Fruit fly (Drosophila melanogaster): ENCODE measurements around the gene CG43658.

DNA sequence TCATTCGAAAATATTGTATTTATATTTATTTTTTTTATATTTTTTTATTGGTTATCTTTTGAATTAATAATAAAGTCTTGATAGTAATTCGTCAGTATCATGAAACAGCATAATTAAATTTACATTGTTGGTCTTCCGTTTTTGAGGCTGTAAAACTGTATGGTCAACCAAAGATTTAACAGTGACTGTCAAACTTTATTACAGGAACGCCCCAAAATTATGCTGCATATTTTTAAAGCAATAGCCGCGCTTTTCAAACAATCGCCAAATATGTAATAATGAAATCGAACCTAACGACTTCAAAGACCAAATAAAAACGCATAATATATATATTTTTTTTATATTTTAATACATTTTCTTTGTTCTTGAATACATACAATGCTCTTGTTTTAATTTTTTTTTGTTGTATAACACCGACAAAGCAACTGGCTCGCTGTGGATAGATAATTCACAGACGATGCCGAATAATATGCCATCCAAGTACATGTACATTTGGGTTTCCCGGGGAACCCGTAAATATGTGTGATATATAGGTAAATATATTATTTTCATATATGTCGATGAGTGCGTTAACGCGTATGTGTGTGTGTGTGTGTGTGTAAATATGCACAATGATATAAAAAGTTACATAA, 105.0 kb downstream of the CG43658 start:
- TF ChIP-seq h (optimal IDR thresholded peaks at IDR 0.05) (no peak), Myc (optimal IDR thresholded peaks at IDR 0.05) (no peak), psq (optimal IDR thresholded peaks at IDR 0.05) (no peak), ttk (optimal IDR thresholded peaks at IDR 0.05) (no peak), insv (optimal IDR thresholded peaks at IDR 0.05) (no peak)
